Worm (Caenorhabditis elegans) whole organism, L4/young adult: ENCODE measurements around the gene C43G2.3.

Experiments
- dao-5 ChIP-seq: sonication (generic microtip); optimal IDR thresholded peaks from 2 replicates; lab custom pipeline; 2016; ENCODE audit warnings: missing genotype, missing genetic modification characterization, moderate library complexity, missing compliant biosample characterization
- him-1 ChIP-seq: sonication (generic microtip); optimal IDR thresholded peaks from 2 replicates; lab custom pipeline; 2016; ENCODE audit warnings: missing genotype, missing genetic modification reagents, missing genetic modification characterization, missing compliant biosample characterization

ce11 chrIV:6577914-6578313 is at the start of gene C43G2.3:
- TF ChIP-seq him-1 (tag; lab: Kevin White, UChicago) (no peak), dao-5 (tag; lab: Kevin White, UChicago) (no peak)
